Worm (Caenorhabditis elegans) whole organism, late embryonic: Measurements from ENCODE around the gene erh-2.

Source experiments
- ama-1 ChIP-seq: fragments of 150-350 bp; optimal IDR thresholded peaks from 2 replicates; lab custom pipeline; 2014
- elt-2 ChIP-seq: sonication (generic microtip); optimal IDR thresholded peaks from 2 replicates; lab custom pipeline; 2016; ENCODE audit warnings: missing genetic modification reagents, missing genetic modification characterization, missing compliant biosample characterization
- ets-4 ChIP-seq: sonication (generic microtip); optimal IDR thresholded peaks from 2 replicates; lab custom pipeline; 2016; ENCODE audit warnings: missing genetic modification characterization, missing compliant biosample characterization
- fkh-10 ChIP-seq: fragments of 150-350 bp; optimal IDR thresholded peaks from 2 replicates; lab custom pipeline; 2014; ENCODE audit warnings: missing biosample characterization, missing genetic modification reagents, missing genetic modification characterization
- nfya-1 ChIP-seq: sonication (generic microtip); optimal IDR thresholded peaks from 2 replicates; lab custom pipeline; 2017; ENCODE audit warnings: missing genetic modification characterization, mild to moderate bottlenecking, missing compliant biosample characterization, antibody characterized with exemption, moderate library complexity
- unc-42 ChIP-seq: sonication (generic microtip); optimal IDR thresholded peaks from 2 replicates; lab custom pipeline; 2016; ENCODE audit warnings: missing genotype, missing genetic modification characterization, missing compliant biosample characterization

DNA sequence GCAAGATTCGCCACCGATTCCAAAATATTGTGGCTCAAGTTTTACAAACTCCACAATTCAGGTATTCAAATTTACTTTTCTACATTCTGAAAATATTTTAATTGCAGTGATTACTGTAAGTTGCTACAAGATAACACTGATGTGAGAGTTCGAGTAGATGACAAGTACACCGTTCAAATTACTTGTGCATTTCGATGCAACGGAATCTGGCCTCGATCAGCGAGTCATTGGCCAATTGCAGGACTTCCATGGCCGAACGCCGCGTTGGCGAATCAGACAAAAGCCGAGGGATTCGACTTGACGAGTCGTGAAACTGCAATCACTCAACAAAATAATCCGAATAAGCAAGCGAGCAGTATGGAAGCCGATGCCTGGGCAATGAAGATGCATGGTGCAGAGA is 8.3 kb downstream of the erh-2 start:
- TF ChIP-seq nfya-1 (tag; lab: Kevin White, UChicago): no peak
- no peak for TF ChIP-seq unc-42 (tag; lab: Kevin White, UChicago)
- TF ChIP-seq ama-1 (lab: Kevin White, UChicago): no peak
- no peak for TF ChIP-seq elt-2 (tag; lab: Kevin White, UChicago)
- TF ChIP-seq fkh-10: no peak
- no peak for TF ChIP-seq ets-4 (tag; lab: Kevin White, UChicago)
